Fruit fly (Drosophila melanogaster) whole organism, embryonic: ENCODE results near the gene CtsF.
A peak's percentile ranks its signal among the peaks of the same experiment; 100 is the strongest.

Experiments used
- CG10654 ChIP-seq: fragments of 200-800 bp; sonication (Bioruptor generic); optimal IDR thresholded peaks from 2 replicates; lab custom pipeline; 2016; ENCODE audit warnings: missing biosample characterization, missing genetic modification characterization
- CG11247 ChIP-seq: fragments of 200-800 bp; sonication (Bioruptor generic); IDR thresholded peaks from 2 replicates; pipeline ENCODE4 v1.3.6; 2022; ENCODE audit warnings: missing biosample characterization, missing genetic modification characterization
- CG11560 ChIP-seq: fragments of 200-800 bp; sonication (Bioruptor generic); IDR thresholded peaks from 3 replicates; pipeline ENCODE4 v1.3.6; 2022; ENCODE audit warnings: missing biosample characterization, missing genetic modification characterization
- CG14014 ChIP-seq: fragments of 200-800 bp; sonication (Bioruptor generic); IDR thresholded peaks from 2 replicates; pipeline ENCODE4 v1.3.6; 2022; ENCODE audit warnings: missing biosample characterization, missing genetic modification characterization
- CG14441 ChIP-seq: fragments of 200-800 bp; sonication (Bioruptor generic); IDR thresholded peaks from 2 replicates; pipeline ENCODE4 v1.3.6; 2022; ENCODE audit warnings: missing biosample characterization, missing genetic modification characterization
- CG14860 ChIP-seq: fragments of 200-800 bp; sonication (Bioruptor generic); IDR thresholded peaks from 3 replicates; pipeline ENCODE4 v1.3.6; 2022; ENCODE audit warnings: missing biosample characterization, missing genetic modification characterization; ENCODE audit not compliant: partially characterized antibody
- CG15514 ChIP-seq: fragments of 200-800 bp; sonication (Bioruptor generic); optimal IDR thresholded peaks from 3 replicates; lab custom pipeline; 2017; ENCODE audit warnings: missing biosample characterization, missing genetic modification characterization, mild to moderate bottlenecking, moderate library complexity, missing genetic modification reagents
- CG17186 ChIP-seq: fragments of 200-800 bp; sonication (Bioruptor generic); optimal IDR thresholded peaks from 3 replicates; lab custom pipeline; 2017; ENCODE audit warnings: missing biosample characterization, missing genetic modification reagents, missing genetic modification characterization
- CG17361 ChIP-seq: fragments of 200-800 bp; sonication (Bioruptor generic); IDR thresholded peaks from 3 replicates; pipeline ENCODE4 v1.3.6; 2022; ENCODE audit warnings: missing biosample characterization, missing genetic modification characterization
- CG1792 ChIP-seq: fragments of 200-800 bp; sonication (Bioruptor generic); optimal IDR thresholded peaks from 2 replicates; lab custom pipeline; 2016; ENCODE audit warnings: missing biosample characterization, missing genetic modification characterization
- CG18011 ChIP-seq: fragments of 200-800 bp; sonication (Bioruptor generic); optimal IDR thresholded peaks from 2 replicates; lab custom pipeline; 2017; ENCODE audit warnings: missing biosample characterization, missing genetic modification characterization, mild to moderate bottlenecking, moderate library complexity, missing genotype
- CG2116 ChIP-seq: fragments of 200-800 bp; sonication (Bioruptor generic); optimal IDR thresholded peaks from 3 replicates; lab custom pipeline; 2018; ENCODE audit warnings: missing biosample characterization, mild to moderate bottlenecking, missing genetic modification characterization
- CG32532 ChIP-seq: fragments of 200-800 bp; sonication (Bioruptor generic); IDR thresholded peaks from 2 replicates; pipeline ENCODE4 v1.3.6; 2022; ENCODE audit warnings: missing biosample characterization, missing genetic modification characterization
- CG34422 ChIP-seq: fragments of 200-800 bp; sonication (Bioruptor generic); IDR thresholded peaks from 3 replicates; pipeline ENCODE4 v1.3.6; 2022; ENCODE audit warnings: missing biosample characterization, missing genetic modification characterization
- CG7556 ChIP-seq: fragments of 200-800 bp; sonication (Bioruptor generic); optimal IDR thresholded peaks from 2 replicates; lab custom pipeline; 2017; ENCODE audit warnings: missing biosample characterization, mild to moderate bottlenecking, missing genetic modification characterization
- CG7839 ChIP-seq: fragments of 200-800 bp; sonication (Bioruptor generic); optimal IDR thresholded peaks from 3 replicates; lab custom pipeline; 2018; ENCODE audit warnings: missing biosample characterization, mild to moderate bottlenecking, missing genetic modification characterization, moderate library complexity
- CG7987 ChIP-seq: fragments of 200-800 bp; sonication (Bioruptor generic); optimal IDR thresholded peaks from 2 replicates; lab custom pipeline; 2018; ENCODE audit warnings: missing biosample characterization, mild to moderate bottlenecking, missing genetic modification characterization, moderate library complexity
- D ChIP-seq, 2 experiments: fragments of 200-800 bp in 1 of 2; fragments of >200 bp in 1 of 2; sonication (Bioruptor generic) in 1 of 2; optimal IDR thresholded peaks; 2 replicates in 1 of 2; 3 replicates in 1 of 2; lab custom pipeline; 2017; ENCODE audit warnings: mild to moderate bottlenecking in 1 of 2, missing biosample characterization in 1 of 2, missing genetic modification characterization in 1 of 2, missing genetic modification reagents in 1 of 2
- Dbx ChIP-seq: fragments of 200-800 bp; sonication (Bioruptor generic); IDR thresholded peaks from 3 replicates; pipeline ENCODE4 v1.3.6; 2022; ENCODE audit warnings: missing biosample characterization, missing genetic modification characterization
- Dek ChIP-seq: fragments of 200-800 bp; sonication (Bioruptor generic); optimal IDR thresholded peaks from 3 replicates; lab custom pipeline; 2019; ENCODE audit warnings: missing biosample characterization, mild to moderate bottlenecking, missing genetic modification characterization, moderate library complexity
- Dfd ChIP-seq, 2 experiments: fragments of >200 bp; optimal IDR thresholded peaks; 2 replicates each; lab custom pipeline; 2017; ENCODE audit warnings: missing biosample characterization in 2 of 2, missing genetic modification characterization in 2 of 2
- Nf-YB ChIP-seq: fragments of 200-800 bp; sonication (Bioruptor generic); optimal IDR thresholded peaks from 3 replicates; lab custom pipeline; 2019; ENCODE audit warnings: missing biosample characterization, mild to moderate bottlenecking, missing genetic modification characterization, moderate library complexity
- Rx ChIP-seq: fragments of 200-800 bp; sonication (Bioruptor generic); IDR thresholded peaks from 2 replicates; pipeline ENCODE4 v1.3.6; 2022; ENCODE audit warnings: missing biosample characterization, missing genetic modification characterization
- Side ChIP-seq: fragments of 200-800 bp; sonication (Bioruptor generic); optimal IDR thresholded peaks from 2 replicates; lab custom pipeline; 2016; ENCODE audit warnings: missing biosample characterization, missing genetic modification characterization
- Sry-β ChIP-seq: fragments of 200-800 bp; sonication (Bioruptor generic); optimal IDR thresholded peaks from 2 replicates; lab custom pipeline; 2018; ENCODE audit warnings: missing biosample characterization, mild to moderate bottlenecking, missing genetic modification characterization, moderate library complexity
- YL-1 ChIP-seq: fragments of 200-800 bp; sonication (Bioruptor generic); optimal IDR thresholded peaks from 3 replicates; lab custom pipeline; 2017; ENCODE audit warnings: missing biosample characterization, mild to moderate bottlenecking, missing genetic modification characterization
- abd-A ChIP-seq: fragments of 200-800 bp; sonication (Bioruptor generic); optimal IDR thresholded peaks from 3 replicates; lab custom pipeline; 2019; ENCODE audit warnings: missing biosample characterization, mild to moderate bottlenecking, missing genetic modification characterization, moderate library complexity
- ac ChIP-seq: fragments of 200-800 bp; sonication (Bioruptor generic); optimal IDR thresholded peaks from 3 replicates; lab custom pipeline; 2017; ENCODE audit warnings: missing biosample characterization, mild to moderate bottlenecking, missing genetic modification characterization
- ato ChIP-seq: fragments of 200-800 bp; sonication (Bioruptor generic); IDR thresholded peaks from 2 replicates; pipeline ENCODE4 v1.3.6; 2022; ENCODE audit warnings: missing biosample characterization, missing genetic modification characterization; ENCODE audit not compliant: partially characterized antibody
- bsh ChIP-seq, 2 experiments: fragments of 200-800 bp; sonication (Bioruptor generic); optimal IDR thresholded peaks; 2 replicates each; lab custom pipeline; 2017 to 2018; ENCODE audit warnings: mild to moderate bottlenecking in 2 of 2, missing biosample characterization in 2 of 2, missing genetic modification characterization in 2 of 2, moderate library complexity in 1 of 2
- croc ChIP-seq: fragments of 200-800 bp; sonication (Bioruptor generic); conservative IDR thresholded peaks from 3 replicates; pipeline ENCODE4 v1.3.6; 2022; ENCODE audit warnings: missing biosample characterization, missing genetic modification characterization
- dati ChIP-seq: fragments of 200-800 bp; sonication (Bioruptor generic); IDR thresholded peaks from 2 replicates; pipeline ENCODE4 v1.3.6; 2022; ENCODE audit warnings: missing biosample characterization, missing genetic modification characterization
- dmrt99B ChIP-seq: fragments of 200-800 bp; sonication (Bioruptor generic); optimal IDR thresholded peaks from 2 replicates; lab custom pipeline; 2018; ENCODE audit warnings: missing biosample characterization, mild to moderate bottlenecking, missing genetic modification characterization, moderate library complexity
- exex ChIP-seq: fragments of 200-800 bp; sonication (Bioruptor generic); optimal IDR thresholded peaks from 4 replicates; lab custom pipeline; 2018; ENCODE audit warnings: missing biosample characterization, mild to moderate bottlenecking, missing genetic modification characterization, moderate library complexity
- h ChIP-seq: fragments of >200 bp; optimal IDR thresholded peaks from 2 replicates; lab custom pipeline; 2017
- hb ChIP-seq: fragments of 200-800 bp; sonication (Bioruptor generic); IDR thresholded peaks from 3 replicates; pipeline ENCODE4 v1.3.6; 2022; ENCODE audit warnings: missing biosample characterization, missing genetic modification characterization; ENCODE audit not compliant: partially characterized antibody
- hth ChIP-seq: fragments of >200 bp; optimal IDR thresholded peaks from 2 replicates; lab custom pipeline; 2017; ENCODE audit warnings: inconsistent platforms
- kah ChIP-seq: fragments of 200-800 bp; sonication (Bioruptor generic); optimal IDR thresholded peaks from 2 replicates; lab custom pipeline; 2018; ENCODE audit warnings: missing biosample characterization, mild to moderate bottlenecking, missing genetic modification characterization
- lov ChIP-seq, 2 experiments: fragments of 200-800 bp in 1 of 2; fragments of >200 bp in 1 of 2; sonication (Bioruptor generic) in 1 of 2; IDR thresholded peaks in 1 of 2; optimal IDR thresholded peaks in 1 of 2; 2 replicates in 1 of 2; 3 replicates in 1 of 2; pipeline versions ENCODE4 v1.3.6 to Lab custom; 2017 to 2022; ENCODE audit warnings: missing biosample characterization in 1 of 2, missing genetic modification characterization in 1 of 2
- pum ChIP-seq: fragments of 200-800 bp; sonication (Bioruptor generic); optimal IDR thresholded peaks from 2 replicates; lab custom pipeline; 2016; ENCODE audit warnings: missing biosample characterization, missing genetic modification characterization
- rib ChIP-seq: fragments of 200-800 bp; sonication (Bioruptor generic); IDR thresholded peaks from 2 replicates; pipeline ENCODE4 v1.3.6; 2022; ENCODE audit warnings: missing biosample characterization, missing genetic modification characterization
- slp2 ChIP-seq: fragments of 200-800 bp; sonication (Bioruptor generic); optimal IDR thresholded peaks from 2 replicates; lab custom pipeline; 2016; ENCODE audit warnings: missing biosample characterization, missing genetic modification characterization
- sna ChIP-seq: fragments of 200-800 bp; sonication (Bioruptor generic); IDR thresholded peaks from 2 replicates; pipeline ENCODE4 v1.3.6; 2022; ENCODE audit warnings: missing biosample characterization, missing genetic modification characterization; ENCODE audit not compliant: partially characterized antibody
- sqz ChIP-seq: fragments of 200-800 bp; sonication (Bioruptor generic); optimal IDR thresholded peaks from 3 replicates; lab custom pipeline; 2018; ENCODE audit warnings: missing biosample characterization, mild to moderate bottlenecking, missing genetic modification characterization
- tll ChIP-seq, 2 experiments: fragments of 200-800 bp in 1 of 2; fragments of >200 bp in 1 of 2; sonication (Bioruptor generic) in 1 of 2; optimal IDR thresholded peaks; 2 replicates each; lab custom pipeline; 2017 to 2019; ENCODE audit warnings: missing biosample characterization in 2 of 2, missing genetic modification characterization in 2 of 2, mild to moderate bottlenecking in 1 of 2, moderate library complexity in 1 of 2
- unc-4 ChIP-seq: fragments of 200-800 bp; sonication (Bioruptor generic); IDR thresholded peaks from 2 replicates; pipeline ENCODE4 v1.3.6; 2022; ENCODE audit warnings: missing biosample characterization, missing genetic modification characterization; ENCODE audit not compliant: partially characterized antibody
- vvl ChIP-seq: fragments of 200-800 bp; sonication (Bioruptor generic); IDR thresholded peaks from 2 replicates; pipeline ENCODE4 v1.3.6; 2022; ENCODE audit warnings: missing biosample characterization, missing genetic modification characterization

Gene CtsF

dm6 chr3R:5211901-5212758 is 39.4 kb downstream of the CtsF start (continued):
- TF ChIP-seq CG11247 (GFP tag; lab: Robert Waterston, UW) (peak; percentile 54), D (optimal IDR thresholded peaks at IDR 0.05; lab: Kevin White, UChicago) (no peak), D (GFP tag; optimal IDR thresholded peaks at IDR 0.05; lab: Kevin White, UChicago) (peak; percentile 78), hb (GFP tag; lab: Robert Waterston, UW) (no peak), Nf-YB (GFP tag; lab: Kevin White, UChicago) (peak; percentile 63), CG32532 (GFP tag; lab: Robert Waterston, UW) (no peak), CG14441 (GFP tag; lab: Robert Waterston, UW) (no peak), CG14860 (no peak), Dek (tag; lab: Kevin White, UChicago) (no peak), ato (GFP tag; lab: Robert Waterston, UW) (no peak), CG7839 (tag; lab: Kevin White, UChicago) (peak; percentile 74), exex (tag; lab: Kevin White, UChicago) (no peak), Side (GFP tag; lab: Kevin White, UChicago) (peak; percentile 79), lov (optimal IDR thresholded peaks at IDR 0.05; lab: Kevin White, UChicago) (peak; percentile 18), lov (GFP tag; IDR thresholded peaks at IDR 0.05; lab: Robert Waterston, UW) (peak; percentile 82; the same call in 2 of the 3 replicates), CG10654 (GFP tag; lab: Kevin White, UChicago) (peak; percentile 52), Dbx (no peak), Dfd (GFP tag; optimal IDR thresholded peaks at IDR 0.05; lab: Kevin White, UChicago) (no peak), vvl (GFP tag; lab: Robert Waterston, UW) (peak; percentile 76), tll (GFP tag; optimal IDR thresholded peaks at IDR 0.05; lab: Kevin White, UChicago) (peak in 1 of 2 experiments; percentile 44), kah (GFP tag; lab: Kevin White, UChicago) (peak; percentile 2), CG11560 (tag; lab: Robert Waterston, UW) (no peak), CG15514 (no peak), pum (GFP tag; lab: Kevin White, UChicago) (peak; percentile 85), slp2 (GFP tag; lab: Kevin White, UChicago) (peak; percentile 82), bsh (GFP tag; optimal IDR thresholded peaks at IDR 0.05; lab: Kevin White, UChicago) (peak in 1 of 2 experiments; percentile 79), CG2116 (GFP tag; lab: Kevin White, UChicago) (peak; percentile 30), CG7556 (GFP tag; lab: Kevin White, UChicago) (peak; percentile 78), sna (GFP tag; lab: Robert Waterston, UW) (no peak), CG34422 (peak; percentile 35; the same call in 1 of the 3 replicates), CG7987 (GFP tag; lab: Kevin White, UChicago) (peak; percentile 23), Rx (GFP tag; lab: Robert Waterston, UW) (peak; percentile 52; the same call in 1 of the 2 replicates), YL-1 (GFP tag; lab: Kevin White, UChicago) (no peak), CG18011 (GFP tag; lab: Kevin White, UChicago) (no peak), sqz (peak; percentile 61), unc-4 (GFP tag; lab: Robert Waterston, UW) (no peak), CG17186 (GFP tag; lab: Kevin White, UChicago) (peak; percentile 14), dati (GFP tag; lab: Robert Waterston, UW) (no peak), rib (no peak), CG1792 (GFP tag; lab: Kevin White, UChicago) (peak; percentile 69), Sry-β (GFP tag; lab: Kevin White, UChicago) (peak; percentile 19), hth (lab: Kevin White, UChicago) (no peak), h (no peak), CG14014 (no peak), dmrt99B (tag; lab: Kevin White, UChicago) (peak; percentile 52), ac (peak; percentile 93), croc (GFP tag; lab: Robert Waterston, UW) (peak; percentile 71), abd-A (tag; lab: Kevin White, UChicago) (no peak), CG17361 (GFP tag; lab: Robert Waterston, UW) (peak; percentile 87)
